Worm (Caenorhabditis elegans) whole organism, late embryonic: ENCODE results near the gene C01G12.5.
A peak's percentile ranks its signal among the peaks of the same experiment; 100 is the strongest.

Experiments
- K02D7.2 ChIP-seq: sonication (generic microtip); optimal IDR thresholded peaks from 2 replicates; lab custom pipeline; 2017; ENCODE audit warnings: mild to moderate bottlenecking, missing genetic modification characterization, missing compliant biosample characterization
- Y22D7AL.16 ChIP-seq: sonication (generic microtip); optimal IDR thresholded peaks from 2 replicates; lab custom pipeline; 2016; ENCODE audit warnings: missing genetic modification characterization, missing compliant biosample characterization
- ceh-14 ChIP-seq: sonication (generic microtip); optimal IDR thresholded peaks from 2 replicates; lab custom pipeline; 2016; ENCODE audit warnings: missing genotype, missing genetic modification characterization, missing compliant biosample characterization
- ceh-45 ChIP-seq: fragments of 200-800 bp; sonication (Bioruptor generic); IDR thresholded peaks from 2 replicates; pipeline ENCODE4 v1.3.6; 2022; ENCODE audit warnings: missing genetic modification reagents, missing genetic modification characterization, missing compliant biosample characterization
- ceh-48 ChIP-seq: sonication (generic microtip); optimal IDR thresholded peaks from 2 replicates; lab custom pipeline; 2016; ENCODE audit warnings: missing genetic modification characterization, inconsistent platforms, missing compliant biosample characterization
- ceh-9 ChIP-seq: sonication (generic microtip); optimal IDR thresholded peaks from 2 replicates; lab custom pipeline; 2016; ENCODE audit warnings: mild to moderate bottlenecking, missing genetic modification characterization, inconsistent platforms, missing compliant biosample characterization
- che-1 ChIP-seq: sonication (generic microtip); optimal IDR thresholded peaks from 2 replicates; lab custom pipeline; 2016; ENCODE audit warnings: mild to moderate bottlenecking, missing genetic modification characterization, missing compliant biosample characterization
- elt-2 ChIP-seq: sonication (generic microtip); optimal IDR thresholded peaks from 2 replicates; lab custom pipeline; 2016; ENCODE audit warnings: missing genetic modification reagents, missing genetic modification characterization, missing compliant biosample characterization
- ets-4 ChIP-seq: sonication (generic microtip); optimal IDR thresholded peaks from 2 replicates; lab custom pipeline; 2016; ENCODE audit warnings: missing genetic modification characterization, missing compliant biosample characterization
- eyg-1 ChIP-seq: sonication (generic microtip); optimal IDR thresholded peaks from 2 replicates; lab custom pipeline; 2016; ENCODE audit warnings: missing genotype, missing genetic modification characterization, missing compliant biosample characterization
- fkh-6 ChIP-seq: sonication (generic microtip); optimal IDR thresholded peaks from 2 replicates; lab custom pipeline; 2016; ENCODE audit warnings: missing genetic modification characterization, missing compliant biosample characterization
- hlh-13 ChIP-seq: fragments of 200-800 bp; sonication (Bioruptor generic); optimal IDR thresholded peaks from 2 replicates; lab custom pipeline; 2018; ENCODE audit warnings: mild to moderate bottlenecking, missing genetic modification characterization, missing compliant biosample characterization
- hlh-8 ChIP-seq: sonication (generic microtip); optimal IDR thresholded peaks from 2 replicates; lab custom pipeline; 2016; ENCODE audit warnings: missing genotype, missing genetic modification characterization, missing compliant biosample characterization
- madf-2 ChIP-seq: sonication (generic microtip); optimal IDR thresholded peaks from 2 replicates; lab custom pipeline; 2017; ENCODE audit warnings: missing genetic modification characterization, missing compliant biosample characterization
- mec-3 ChIP-seq: sonication (generic microtip); optimal IDR thresholded peaks from 2 replicates; lab custom pipeline; 2016; ENCODE audit warnings: borderline replicate concordance, missing genetic modification characterization, missing compliant biosample characterization
- pag-3 ChIP-seq: sonication (generic microtip); optimal IDR thresholded peaks from 2 replicates; lab custom pipeline; 2016; ENCODE audit warnings: missing compliant biosample characterization, missing genetic modification characterization, borderline replicate concordance
- pha-2 ChIP-seq: sonication (generic microtip); optimal IDR thresholded peaks from 2 replicates; lab custom pipeline; 2017; ENCODE audit warnings: mild to moderate bottlenecking, missing genetic modification characterization, missing compliant biosample characterization
- pros-1 ChIP-seq: fragments of 150-350 bp; optimal IDR thresholded peaks from 2 replicates; lab custom pipeline; 2014; ENCODE audit warnings: missing biosample characterization, missing genetic modification reagents, missing genetic modification characterization
- sdc-2 ChIP-seq: sonication (generic microtip); optimal IDR thresholded peaks from 2 replicates; lab custom pipeline; 2016; ENCODE audit warnings: missing genotype, missing genetic modification characterization, missing compliant biosample characterization
- ztf-16 ChIP-seq: sonication (generic microtip); optimal IDR thresholded peaks from 2 replicates; lab custom pipeline; 2017; ENCODE audit warnings: missing genetic modification characterization, missing compliant biosample characterization

The C01G12.5 gene

DNA sequence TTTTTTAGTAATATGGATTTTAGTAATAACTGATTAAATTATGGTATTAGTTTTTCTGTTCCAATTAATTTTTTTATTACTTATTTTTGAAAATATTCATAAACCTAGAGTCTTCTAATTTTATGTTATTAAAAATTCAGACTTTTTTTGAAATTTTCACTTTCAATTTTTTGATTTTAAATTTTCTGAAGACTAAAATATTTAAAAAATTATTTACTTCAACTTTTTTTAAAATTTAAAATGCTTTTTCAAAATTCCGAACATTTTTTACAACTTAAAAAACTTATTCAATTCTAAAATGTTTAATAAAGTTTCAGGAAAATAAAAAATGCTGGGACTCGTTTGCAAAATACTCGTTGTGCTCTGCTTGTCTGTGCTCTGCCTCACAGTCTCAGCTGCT, 36.7 kb downstream of the C01G12.5 start, which contains the start of gene nlp-41:
nlp-41 (plus strand) TSS at position 301 of the 400 bp plus-strand sequence.
- no peak for TF ChIP-seq Y22D7AL.16 (tag; lab: Kevin White, UChicago)

DNA sequence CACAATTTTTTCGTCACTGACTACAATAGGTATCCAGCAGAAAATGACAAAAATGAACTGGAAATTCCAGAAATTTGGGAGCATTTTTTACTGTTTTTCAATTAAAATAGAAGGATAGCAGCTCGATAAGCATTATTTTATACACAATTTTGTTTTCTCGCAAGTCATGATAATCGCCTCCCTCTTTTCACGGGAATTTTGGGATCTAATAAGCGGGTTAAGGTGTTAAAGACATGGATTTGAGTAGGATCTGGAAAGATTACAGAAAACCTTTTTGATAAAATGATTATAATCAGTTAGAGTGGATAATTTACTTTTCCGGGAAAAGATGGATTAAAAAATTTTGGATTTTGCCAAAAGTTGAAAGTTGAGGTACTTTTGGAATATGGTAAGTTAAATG, 38.6 kb downstream of the C01G12.5 start, which contains the start of gene gcy-29:
gcy-29 (minus strand) TSS at position 101 of the 400 bp plus-strand sequence.
- no peak for TF ChIP-seq mec-3
- TF ChIP-seq hlh-8 (tag; lab: Kevin White, UChicago), result no peak
- TF ChIP-seq madf-2 (tag; lab: Kevin White, UChicago), result no peak
- TF ChIP-seq pha-2 (tag; lab: Kevin White, UChicago), result no peak
- TF ChIP-seq ets-4 (tag; lab: Kevin White, UChicago), result no peak
- TF ChIP-seq ceh-45, result no peak
- TF ChIP-seq pros-1 (tag; lab: Kevin White, UChicago), result no peak
- no peak for TF ChIP-seq che-1 (tag; lab: Kevin White, UChicago)
- no peak for TF ChIP-seq K02D7.2 (tag; lab: Kevin White, UChicago)
- no peak for TF ChIP-seq sdc-2
- no peak for TF ChIP-seq ceh-14 (tag; lab: Kevin White, UChicago)
- TF ChIP-seq eyg-1, result no peak
- no peak for TF ChIP-seq ceh-9 (tag; lab: Kevin White, UChicago)
- no peak for TF ChIP-seq ztf-16
- TF ChIP-seq, all 69 proteins: peak for 0

DNA sequence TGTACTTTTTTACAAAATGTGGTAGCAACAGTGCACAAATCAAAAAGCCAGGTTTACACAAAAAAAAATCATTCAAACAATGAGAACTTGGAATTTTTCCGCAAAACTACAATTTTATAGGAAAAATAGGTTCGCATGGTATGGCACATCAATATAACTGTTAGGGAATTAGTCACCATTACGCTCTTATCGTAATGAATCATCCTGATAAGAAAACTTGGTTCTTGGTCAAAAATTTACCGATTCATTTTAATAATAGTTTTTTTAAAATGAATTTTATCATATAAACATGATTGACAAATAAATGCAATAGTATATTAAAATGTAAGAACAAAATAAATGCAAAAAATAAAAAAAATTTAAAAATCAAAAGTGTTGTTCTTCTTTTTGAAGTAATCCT, 46.8 kb downstream of the C01G12.5 start:
- TF ChIP-seq pag-3 (tag; lab: Kevin White, UChicago) (no peak), elt-2 (tag; lab: Kevin White, UChicago) (peak; percentile 44)

DNA sequence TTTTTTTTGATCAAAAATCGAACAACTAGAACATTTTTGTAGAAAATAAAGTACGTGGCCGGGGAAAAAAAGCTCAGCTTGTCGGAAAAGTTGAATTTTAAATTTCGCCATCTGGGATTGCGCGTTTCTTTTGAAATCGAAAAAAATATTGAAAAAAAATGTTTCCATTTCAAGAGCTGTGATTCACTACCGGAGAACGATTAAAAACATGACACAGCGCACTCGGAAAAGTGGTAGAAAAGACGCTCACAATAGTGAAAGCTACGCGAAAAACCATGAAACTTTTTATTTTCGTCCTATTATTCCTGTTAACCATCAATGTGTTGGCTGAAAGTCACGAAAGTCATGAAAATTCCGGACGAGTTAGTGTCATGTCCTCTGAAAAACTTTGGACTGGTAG, 49.6 kb downstream of the C01G12.5 start, which contains the start of the genes clec-147 and C04H5.7:
clec-147 (minus strand) TSS at position 101 of the 400 bp plus-strand sequence.
C04H5.7 (plus strand) TSS at position 219 of the 400 bp plus-strand sequence.
- TF ChIP-seq Y22D7AL.16 (tag; lab: Kevin White, UChicago) (no peak), fkh-6 (tag; lab: Kevin White, UChicago) (no peak), hlh-13 (no peak), ceh-48 (tag; lab: Kevin White, UChicago) (no peak)
